Fruit fly (Drosophila melanogaster): ENCODE measurements around the gene COX5BL.

The COX5BL gene

dm6 chr2L:6526996-6527395 is 32.2 kb upstream of the COX5BL start (continued):
- TF ChIP-seq jing (GFP tag; optimal IDR thresholded peaks at IDR 0.05) (no peak), bigmax (GFP tag; optimal IDR thresholded peaks at IDR 0.05) (no peak), CG6813 (GFP tag; optimal IDR thresholded peaks at IDR 0.05) (no peak), hkb (optimal IDR thresholded peaks at IDR 0.05) (no peak), hkb (GFP tag; IDR thresholded peaks at IDR 0.05) (no peak), emc (GFP tag; optimal IDR thresholded peaks at IDR 0.05) (no peak), chn (GFP tag; optimal IDR thresholded peaks at IDR 0.05) (no peak), CG12071 (GFP tag; optimal IDR thresholded peaks at IDR 0.05) (no peak), CG11560 (tag; IDR thresholded peaks at IDR 0.05) (no peak), Meics (GFP tag; optimal IDR thresholded peaks at IDR 0.05) (no peak), CG12391 (tag; optimal IDR thresholded peaks at IDR 0.05) (no peak), yki (optimal IDR thresholded peaks at IDR 0.05) (no peak), ttk (GFP tag; IDR thresholded peaks at IDR 0.05) (no peak), CG34422 (GFP tag; IDR thresholded peaks at IDR 0.05) (no peak), ATbp (GFP tag; optimal IDR thresholded peaks at IDR 0.05) (no peak), Opbp (GFP tag; IDR thresholded peaks at IDR 0.05; ENCODE audit: partially characterized antibody) (peak; percentile 56; the same call in 1 of the 3 replicates), hbn (GFP tag; IDR thresholded peaks at IDR 0.05; ENCODE audit: partially characterized antibody) (no peak), ab (GFP tag; optimal IDR thresholded peaks at IDR 0.05) (no peak), CG7556 (GFP tag; optimal IDR thresholded peaks at IDR 0.05) (no peak), sr (GFP tag; IDR thresholded peaks at IDR 0.05) (no peak), CG15073 (GFP tag; optimal IDR thresholded peaks at IDR 0.05) (no peak), E2f1 (GFP tag; IDR thresholded peaks at IDR 0.05) (no peak), tll (GFP tag; optimal IDR thresholded peaks at IDR 0.05) (no peak), CG15479 (GFP tag; optimal IDR thresholded peaks at IDR 0.05) (no peak), CG3726 (GFP tag; IDR thresholded peaks at IDR 0.05) (no peak), onecut (GFP tag; IDR thresholded peaks at IDR 0.05) (no peak), CG15696 (tag; optimal IDR thresholded peaks at IDR 0.05) (peak; percentile 31), twi (tag; optimal IDR thresholded peaks at IDR 0.05) (no peak), lilli (GFP tag; optimal IDR thresholded peaks at IDR 0.05) (no peak), Ets97D (GFP tag; optimal IDR thresholded peaks at IDR 0.05) (peak; percentile 30), Dp (GFP tag; optimal IDR thresholded peaks at IDR 0.05) (no peak), exex (tag; optimal IDR thresholded peaks at IDR 0.05) (no peak), CG5180 (GFP tag; optimal IDR thresholded peaks at IDR 0.05) (no peak), ci (GFP tag; IDR thresholded peaks at IDR 0.05) (no peak), mam (GFP tag; optimal IDR thresholded peaks at IDR 0.05) (peak; percentile 12), ranshi (GFP tag; IDR thresholded peaks at IDR 0.05) (no peak), nom (GFP tag; optimal IDR thresholded peaks at IDR 0.05) (no peak), CG3407 (GFP tag; optimal IDR thresholded peaks at IDR 0.05) (no peak), E2f2 (GFP tag; IDR thresholded peaks at IDR 0.05) (no peak), Dad (GFP tag; optimal IDR thresholded peaks at IDR 0.05) (no peak), cas (GFP tag; IDR thresholded peaks at IDR 0.05) (0 out of 2 replicates have a peak, but pooled peaks have one; percentile 22), trh (GFP tag; optimal IDR thresholded peaks at IDR 0.05) (no peak), tna (GFP tag; IDR thresholded peaks at IDR 0.05; ENCODE audit: partially characterized antibody) (no peak), ase (GFP tag; IDR thresholded peaks at IDR 0.05) (no peak), CG10959 (GFP tag; IDR thresholded peaks at IDR 0.05) (no peak), CG13123 (GFP tag; optimal IDR thresholded peaks at IDR 0.05) (no peak), CG13424 (tag; optimal IDR thresholded peaks at IDR 0.05) (no peak), Optix (GFP tag; IDR thresholded peaks at IDR 0.05) (no peak), HLH54F (GFP tag; optimal IDR thresholded peaks at IDR 0.05) (peak; percentile 9), Xrp1 (GFP tag; IDR thresholded peaks at IDR 0.05) (no peak), Dbx (GFP tag; IDR thresholded peaks at IDR 0.05) (peak; percentile 36; the same call in 1 of the 3 replicates), CG17361 (GFP tag; IDR thresholded peaks at IDR 0.05) (peak; percentile 28; the same call in 1 of the 3 replicates)
